Fruit fly (Drosophila melanogaster) whole organism, prepupa: ENCODE results near the gene CG14034.

Source experiments
- Blimp-1 ChIP-seq: fragments of 200-800 bp; sonication (Bioruptor generic); optimal IDR thresholded peaks from 3 replicates; lab custom pipeline; 2017; ENCODE audit warnings: missing biosample characterization, missing genetic modification characterization, mild to moderate bottlenecking, moderate library complexity, missing genetic modification reagents
- CG10631 ChIP-seq: fragments of 200-800 bp; sonication (Bioruptor generic); optimal IDR thresholded peaks from 2 replicates; lab custom pipeline; 2016; ENCODE audit warnings: missing biosample characterization, missing genetic modification characterization
- CG11762 ChIP-seq: fragments of 200-800 bp; sonication (Bioruptor generic); optimal IDR thresholded peaks from 3 replicates; lab custom pipeline; 2016; ENCODE audit warnings: missing biosample characterization, missing genetic modification characterization; ENCODE audit not compliant: insufficient read depth
- CG16779 ChIP-seq: fragments of 200-800 bp; sonication (Bioruptor generic); optimal IDR thresholded peaks from 3 replicates; lab custom pipeline; 2017; ENCODE audit warnings: missing biosample characterization, mild to moderate bottlenecking, missing genetic modification characterization
- CG3032 ChIP-seq: fragments of 200-800 bp; optimal IDR thresholded peaks from 2 replicates; lab custom pipeline; 2019; ENCODE audit warnings: missing biosample characterization, mild to moderate bottlenecking, missing genetic modification characterization, moderate library complexity
- CG31627 ChIP-seq: fragments of 200-800 bp; sonication (Bioruptor generic); optimal IDR thresholded peaks from 3 replicates; lab custom pipeline; 2016; ENCODE audit warnings: missing biosample characterization, missing genetic modification characterization
- CG32006 ChIP-seq: fragments of 200-800 bp; sonication (Bioruptor generic); optimal IDR thresholded peaks from 3 replicates; lab custom pipeline; 2017; ENCODE audit warnings: missing biosample characterization, mild to moderate bottlenecking, missing genetic modification characterization
- CG3919 ChIP-seq: fragments of 200-800 bp; sonication (Bioruptor generic); optimal IDR thresholded peaks from 3 replicates; lab custom pipeline; 2016; ENCODE audit warnings: missing biosample characterization, missing genetic modification characterization
- CG6163 ChIP-seq: fragments of 200-800 bp; sonication (Bioruptor generic); IDR thresholded peaks from 3 replicates; pipeline ENCODE4 v1.3.6; 2022; ENCODE audit warnings: missing biosample characterization, missing genetic modification characterization
- CG6276 ChIP-seq: fragments of 200-800 bp; sonication (Bioruptor generic); optimal IDR thresholded peaks from 2 replicates; lab custom pipeline; 2017; ENCODE audit warnings: missing biosample characterization, mild to moderate bottlenecking, missing genetic modification characterization
- CG6792 ChIP-seq: fragments of 200-800 bp; sonication (Bioruptor generic); optimal IDR thresholded peaks from 3 replicates; lab custom pipeline; 2016; ENCODE audit warnings: missing biosample characterization, missing genetic modification characterization
- CG6808 ChIP-seq: fragments of 200-800 bp; sonication (Bioruptor generic); optimal IDR thresholded peaks from 3 replicates; lab custom pipeline; 2017; ENCODE audit warnings: missing biosample characterization, missing genetic modification characterization, mild to moderate bottlenecking, moderate library complexity, missing genetic modification reagents
- CG7368 ChIP-seq: fragments of 200-800 bp; sonication (Bioruptor generic); optimal IDR thresholded peaks from 3 replicates; lab custom pipeline; 2016; ENCODE audit warnings: missing biosample characterization, missing genetic modification characterization
- CG8119 ChIP-seq: fragments of 200-800 bp; sonication (Bioruptor generic); IDR thresholded peaks from 3 replicates; pipeline ENCODE4 v1.3.6; 2022; ENCODE audit warnings: missing biosample characterization, missing genetic modification characterization
- CG8632 ChIP-seq: fragments of 200-800 bp; sonication (Bioruptor generic); optimal IDR thresholded peaks from 3 replicates; lab custom pipeline; 2016; ENCODE audit warnings: missing biosample characterization, missing genetic modification characterization
- CG9139 ChIP-seq: fragments of 200-800 bp; sonication (Bioruptor generic); optimal IDR thresholded peaks from 3 replicates; lab custom pipeline; 2017; ENCODE audit warnings: missing biosample characterization, mild to moderate bottlenecking, missing genetic modification characterization
- Eip75B ChIP-seq: fragments of 200-800 bp; sonication (Bioruptor generic); optimal IDR thresholded peaks from 3 replicates; lab custom pipeline; 2016; ENCODE audit warnings: missing biosample characterization, missing genetic modification characterization
- Eip78C ChIP-seq: fragments of 200-800 bp; sonication (Bioruptor generic); peaks from one replicate; lab custom pipeline; 2016; ENCODE audit warnings: missing biosample characterization, missing genetic modification characterization
- Ets21C ChIP-seq: fragments of 200-800 bp; sonication (Bioruptor generic); optimal IDR thresholded peaks from 3 replicates; lab custom pipeline; 2016; ENCODE audit warnings: missing biosample characterization, missing genetic modification characterization
- Ets96B ChIP-seq: fragments of 200-800 bp; optimal IDR thresholded peaks from 2 replicates; lab custom pipeline; 2019; ENCODE audit warnings: missing biosample characterization, mild to moderate bottlenecking, missing genetic modification characterization, moderate library complexity
- Gug ChIP-seq: fragments of 200-800 bp; sonication (Bioruptor generic); IDR thresholded peaks from 2 replicates; pipeline ENCODE4 v1.3.6; 2022; ENCODE audit warnings: missing biosample characterization, missing genetic modification characterization
- Hr38 ChIP-seq: sonication (Bioruptor generic); optimal IDR thresholded peaks from 2 replicates; lab custom pipeline; 2016; ENCODE audit warnings: missing biosample characterization, missing genetic modification characterization
- Hr39 ChIP-seq: fragments of 200-800 bp; sonication (Bioruptor generic); optimal IDR thresholded peaks from 2 replicates; lab custom pipeline; 2016; ENCODE audit warnings: missing biosample characterization, missing genetic modification characterization
- Hr4 ChIP-seq: fragments of 200-800 bp; sonication (Bioruptor generic); optimal IDR thresholded peaks from 3 replicates; lab custom pipeline; 2016; ENCODE audit warnings: missing biosample characterization, missing genetic modification characterization
- Lpt ChIP-seq: fragments of 200-800 bp; sonication (Bioruptor generic); optimal IDR thresholded peaks from 3 replicates; lab custom pipeline; 2016; ENCODE audit warnings: missing biosample characterization, missing genetic modification characterization
- Met ChIP-seq: fragments of 200-800 bp; sonication (Bioruptor generic); optimal IDR thresholded peaks from 3 replicates; lab custom pipeline; 2016; ENCODE audit warnings: missing biosample characterization, missing genetic modification characterization
- OdsH ChIP-seq: fragments of 200-800 bp; sonication (Bioruptor generic); optimal IDR thresholded peaks from 3 replicates; lab custom pipeline; 2016; ENCODE audit warnings: missing biosample characterization, missing genetic modification characterization
- Smox ChIP-seq: fragments of 200-800 bp; sonication (Bioruptor generic); optimal IDR thresholded peaks from 3 replicates; lab custom pipeline; 2016; ENCODE audit warnings: missing biosample characterization, missing genetic modification characterization
- Sox102F ChIP-seq: fragments of 200-800 bp; sonication (Bioruptor generic); optimal IDR thresholded peaks from 2 replicates; lab custom pipeline; 2016; ENCODE audit warnings: missing biosample characterization, mild to moderate bottlenecking, missing genetic modification characterization
- Sox14 ChIP-seq: fragments of 200-800 bp; sonication (Bioruptor generic); optimal IDR thresholded peaks from 3 replicates; lab custom pipeline; 2016; ENCODE audit warnings: missing biosample characterization, missing genetic modification characterization
- Sox15 ChIP-seq: fragments of 200-800 bp; sonication (Bioruptor generic); optimal IDR thresholded peaks from 3 replicates; lab custom pipeline; 2016; ENCODE audit warnings: missing biosample characterization, missing genetic modification characterization
- achi ChIP-seq: fragments of 200-800 bp; sonication (Bioruptor generic); optimal IDR thresholded peaks from 3 replicates; lab custom pipeline; 2016; ENCODE audit warnings: missing biosample characterization, missing genetic modification characterization
- acj6 ChIP-seq: fragments of 200-800 bp; sonication (Bioruptor generic); optimal IDR thresholded peaks from 3 replicates; lab custom pipeline; 2016; ENCODE audit warnings: missing biosample characterization, missing genetic modification characterization
- cyc ChIP-seq: fragments of 200-800 bp; sonication (Bioruptor generic); optimal IDR thresholded peaks from 3 replicates; lab custom pipeline; 2016; ENCODE audit warnings: missing biosample characterization, missing genetic modification characterization
- dac ChIP-seq: fragments of 200-800 bp; sonication (Bioruptor generic); optimal IDR thresholded peaks from 2 replicates; lab custom pipeline; 2017; ENCODE audit warnings: missing biosample characterization, mild to moderate bottlenecking, missing genetic modification characterization
- dsx ChIP-seq: fragments of 200-800 bp; optimal IDR thresholded peaks from 3 replicates; lab custom pipeline; 2019; ENCODE audit warnings: missing biosample characterization, mild to moderate bottlenecking, missing genetic modification characterization, moderate library complexity; ENCODE audit not compliant: poor library complexity, severe bottlenecking
- eg ChIP-seq: fragments of 200-800 bp; sonication (Bioruptor generic); IDR thresholded peaks from 3 replicates; pipeline ENCODE4 v1.3.6; 2022; ENCODE audit warnings: missing biosample characterization, missing genetic modification characterization
- esn ChIP-seq: fragments of 200-800 bp; sonication (Bioruptor generic); optimal IDR thresholded peaks from 2 replicates; lab custom pipeline; 2016; ENCODE audit warnings: missing biosample characterization, mild to moderate bottlenecking, missing genetic modification characterization, moderate library complexity
- fd59A ChIP-seq: fragments of 200-800 bp; sonication (Bioruptor generic); optimal IDR thresholded peaks from 2 replicates; lab custom pipeline; 2017; ENCODE audit warnings: missing biosample characterization, mild to moderate bottlenecking, missing genetic modification characterization, missing genetic modification reagents
- fd85E ChIP-seq: fragments of 200-800 bp; sonication (Bioruptor generic); optimal IDR thresholded peaks from 3 replicates; lab custom pipeline; 2016; ENCODE audit warnings: missing biosample characterization, missing genetic modification characterization
- fkh ChIP-seq: fragments of 200-800 bp; sonication (Bioruptor generic); optimal IDR thresholded peaks from 3 replicates; lab custom pipeline; 2017; ENCODE audit warnings: missing biosample characterization, mild to moderate bottlenecking, missing genetic modification characterization, moderate library complexity
- lz ChIP-seq: fragments of 200-800 bp; sonication (Bioruptor generic); optimal IDR thresholded peaks from 3 replicates; lab custom pipeline; 2016; ENCODE audit warnings: missing biosample characterization, missing genetic modification characterization
- net ChIP-seq: fragments of 200-800 bp; sonication (Bioruptor generic); optimal IDR thresholded peaks from 3 replicates; lab custom pipeline; 2016; ENCODE audit warnings: missing biosample characterization, missing genetic modification characterization
- pdm3 ChIP-seq: fragments of 200-800 bp; sonication (Bioruptor generic); optimal IDR thresholded peaks from 3 replicates; lab custom pipeline; 2016; ENCODE audit warnings: missing biosample characterization, missing genetic modification characterization
- spab ChIP-seq: fragments of 200-800 bp; sonication (Bioruptor generic); optimal IDR thresholded peaks from 2 replicates; lab custom pipeline; 2017; ENCODE audit warnings: missing biosample characterization, mild to moderate bottlenecking, missing genetic modification characterization, missing genetic modification reagents
- ss ChIP-seq, 2 experiments: fragments of 200-800 bp; sonication (Bioruptor generic); optimal IDR thresholded peaks; 2 replicates in 1 of 2; 3 replicates in 1 of 2; lab custom pipeline; 2017 to 2018; ENCODE audit warnings: mild to moderate bottlenecking in 2 of 2, missing biosample characterization in 2 of 2, missing genetic modification characterization in 2 of 2, moderate library complexity in 1 of 2
- svp ChIP-seq: fragments of 200-800 bp; sonication (Bioruptor generic); peaks from one replicate; lab custom pipeline; 2016; ENCODE audit warnings: missing biosample characterization, missing genetic modification characterization
- topi ChIP-seq: fragments of 200-800 bp; sonication (Bioruptor generic); optimal IDR thresholded peaks from 3 replicates; lab custom pipeline; 2016; ENCODE audit warnings: missing biosample characterization, missing genetic modification characterization
- vri ChIP-seq: fragments of 200-800 bp; sonication (Bioruptor generic); optimal IDR thresholded peaks from 3 replicates; lab custom pipeline; 2016; ENCODE audit warnings: missing biosample characterization, mild to moderate bottlenecking, missing genetic modification characterization

The CG14034 gene

dm6 chr2L:5245363-5245892, 29.1 kb upstream of the CG14034 start:
- TF ChIP-seq esn (GFP tag; lab: Kevin White, UChicago) (peak; percentile 44), spab (peak; percentile 15), eg (GFP tag; lab: Robert Waterston, UW) (peak; percentile 43; the same call in 1 of the 3 replicates), CG8119 (GFP tag; lab: Robert Waterston, UW) (0 out of 3 replicates have a peak, but pooled peaks have one; percentile 16), CG6163 (GFP tag; lab: Robert Waterston, UW) (peak; percentile 64; the same call in 2 of the 3 replicates), Hr4 (peak; percentile 15), fkh (no peak), CG3032 (peak; percentile 14), lz (GFP tag; lab: Kevin White, UChicago) (no peak), CG7368 (GFP tag; lab: Kevin White, UChicago) (peak; percentile 19), CG6808 (GFP tag; lab: Kevin White, UChicago) (peak; percentile 14), Eip78C (GFP tag; lab: Kevin White, UChicago) (peak; percentile 75), Sox102F (GFP tag; lab: Kevin White, UChicago) (peak; percentile 40), Hr39 (GFP tag; lab: Kevin White, UChicago) (peak; percentile 21), net (GFP tag; lab: Kevin White, UChicago) (no peak), CG32006 (GFP tag; lab: Kevin White, UChicago) (peak; percentile 22), CG16779 (no peak), CG3919 (GFP tag; lab: Kevin White, UChicago) (peak; percentile 28), cyc (GFP tag; lab: Kevin White, UChicago) (peak; percentile 18), CG6276 (GFP tag; lab: Kevin White, UChicago) (no peak), CG8632 (GFP tag; lab: Kevin White, UChicago) (no peak), svp (GFP tag; lab: Kevin White, UChicago) (peak; percentile 69), acj6 (GFP tag; lab: Kevin White, UChicago) (peak; percentile 15), topi (peak; percentile 14), CG11762 (GFP tag; lab: Kevin White, UChicago) (no peak), Sox14 (GFP tag; lab: Kevin White, UChicago) (no peak), Ets96B (tag; lab: Kevin White, UChicago) (peak; percentile 38), Hr38 (GFP tag; lab: Kevin White, UChicago) (no peak), achi (GFP tag; lab: Kevin White, UChicago) (peak; percentile 14), Met (GFP tag; lab: Kevin White, UChicago) (peak; percentile 39), dac (GFP tag; lab: Kevin White, UChicago) (no peak), dsx (GFP tag; lab: Kevin White, UChicago) (peak; percentile 33), Lpt (GFP tag; lab: Kevin White, UChicago) (no peak), CG9139 (GFP tag; lab: Kevin White, UChicago) (no peak), Blimp-1 (no peak), CG31627 (GFP tag; lab: Kevin White, UChicago) (peak; percentile 26), fd59A (no peak), OdsH (peak; percentile 31), CG6792 (GFP tag; lab: Kevin White, UChicago) (peak; percentile 20), Smox (GFP tag; lab: Kevin White, UChicago) (peak; percentile 38), pdm3 (peak; percentile 35), Eip75B (GFP tag; lab: Kevin White, UChicago) (peak; percentile 16), Ets21C (GFP tag; lab: Kevin White, UChicago) (no peak), vri (GFP tag; lab: Kevin White, UChicago) (peak; percentile 51), fd85E (GFP tag; lab: Kevin White, UChicago) (no peak), ss (GFP tag; optimal IDR thresholded peaks at IDR 0.05; lab: Kevin White, UChicago) (peak in 1 of 2 experiments; percentile 13), Gug (GFP tag; lab: Robert Waterston, UW) (no peak; the same call in 1 of the 2 replicates), Sox15 (GFP tag; lab: Kevin White, UChicago) (no peak), CG10631 (GFP tag; lab: Kevin White, UChicago) (peak; percentile 27)
